Fruit fly (Drosophila melanogaster): ENCODE measurements around the gene CG33493.

CG33493 gene

dm6 chr3L:10734561-10734960 is 41.6 kb upstream of the CG33493 start (continued):
- no peak for TF ChIP-seq grn (GFP tag; optimal IDR thresholded peaks at IDR 0.05)
- TF ChIP-seq HLH54F (GFP tag; optimal IDR thresholded peaks at IDR 0.05) = no peak
- no peak for TF ChIP-seq dan (GFP tag; IDR thresholded peaks at IDR 0.05)
- no peak for TF ChIP-seq wor (GFP tag; IDR thresholded peaks at IDR 0.05)
- no peak for TF ChIP-seq zen (tag; optimal IDR thresholded peaks at IDR 0.05)
- TF ChIP-seq crc (GFP tag; optimal IDR thresholded peaks at IDR 0.05) = no peak
- no peak for TF ChIP-seq CG31441 (GFP tag; IDR thresholded peaks at IDR 0.05)
- peak; percentile 38; the same call in 1 of the 2 replicates for TF ChIP-seq CG17328 (GFP tag; IDR thresholded peaks at IDR 0.05)
- no peak for TF ChIP-seq CG6854 (GFP tag; optimal IDR thresholded peaks at IDR 0.05)
- no peak for TF ChIP-seq nerfin-2 (GFP tag; IDR thresholded peaks at IDR 0.05; ENCODE audit: partially characterized antibody)
- no peak for TF ChIP-seq CG12942 (GFP tag; optimal IDR thresholded peaks at IDR 0.05)
- TF ChIP-seq CG5180 (GFP tag; optimal IDR thresholded peaks at IDR 0.05) = peak; percentile 33
- no peak for TF ChIP-seq Abd-B (GFP tag; optimal IDR thresholded peaks at IDR 0.05)
- peak; percentile 43 for TF ChIP-seq ATbp (GFP tag; optimal IDR thresholded peaks at IDR 0.05)
- TF ChIP-seq vvl (GFP tag; IDR thresholded peaks at IDR 0.05) = peak; percentile 16; the same call in 1 of the 2 replicates
- no peak for TF ChIP-seq Doc3 (GFP tag; IDR thresholded peaks at IDR 0.05; ENCODE audit: partially characterized antibody)
- TF ChIP-seq stc (GFP tag; IDR thresholded peaks at IDR 0.05) = no peak; the same call in 1 of the 2 replicates
- no peak for TF ChIP-seq al (GFP tag; IDR thresholded peaks at IDR 0.05)
- no peak for TF ChIP-seq CG5953 (GFP tag; IDR thresholded peaks at IDR 0.05)
- no peak for TF ChIP-seq cad (GFP tag; optimal IDR thresholded peaks at IDR 0.05)
- 0 out of 2 replicates have a peak, but pooled peaks have one; percentile 12 for TF ChIP-seq Ptx1 (GFP tag; IDR thresholded peaks at IDR 0.05)
- TF ChIP-seq Ets97D (GFP tag; optimal IDR thresholded peaks at IDR 0.05) = peak; percentile 88
- TF ChIP-seq CG11456 (GFP tag; IDR thresholded peaks at IDR 0.05) = peak; percentile 32; the same call in 1 of the 3 replicates
- TF ChIP-seq C15 (GFP tag; IDR thresholded peaks at IDR 0.05) = no peak
- TF ChIP-seq CG1529 (GFP tag; optimal IDR thresholded peaks at IDR 0.05) = no peak
- TF ChIP-seq tna (GFP tag; IDR thresholded peaks at IDR 0.05; ENCODE audit: partially characterized antibody) = no peak
- no peak for TF ChIP-seq odd (GFP tag; optimal IDR thresholded peaks at IDR 0.05)
- TF ChIP-seq pfk (GFP tag; optimal IDR thresholded peaks at IDR 0.05) = peak; percentile 27
- TF ChIP-seq Aef1 (GFP tag; IDR thresholded peaks at IDR 0.05) = no peak
- TF ChIP-seq gro (GFP tag; optimal IDR thresholded peaks at IDR 0.05) = no peak
- TF ChIP-seq tup (GFP tag; optimal IDR thresholded peaks at IDR 0.05) = no peak
- TF ChIP-seq fd102C (GFP tag; optimal IDR thresholded peaks at IDR 0.05) = no peak
- no peak for TF ChIP-seq CG11696 (GFP tag; IDR thresholded peaks at IDR 0.05)
- TF ChIP-seq CG42726 (GFP tag; IDR thresholded peaks at IDR 0.05; ENCODE audit: partially characterized antibody) = no peak
- TF ChIP-seq Hey (tag; optimal IDR thresholded peaks at IDR 0.05) = peak; percentile 57
- TF ChIP-seq tap (tag; optimal IDR thresholded peaks at IDR 0.05) = peak; percentile 9
- no peak for TF ChIP-seq CTCF (GFP tag; optimal IDR thresholded peaks at IDR 0.05)
- TF ChIP-seq Spps (tag; optimal IDR thresholded peaks at IDR 0.05) = peak; percentile 2
- no peak for TF ChIP-seq lola (GFP tag; optimal IDR thresholded peaks at IDR 0.05)
- TF ChIP-seq sim (GFP tag; IDR thresholded peaks at IDR 0.05) = no peak
- TF ChIP-seq CG11723 (GFP tag; optimal IDR thresholded peaks at IDR 0.05) = peak; percentile 7
- TF ChIP-seq CG7987 (GFP tag; optimal IDR thresholded peaks at IDR 0.05) = peak; percentile 65
- 0 out of 2 replicates have a peak, but pooled peaks have one; percentile 16 for TF ChIP-seq HLH3B (GFP tag; IDR thresholded peaks at IDR 0.05)
- no peak for TF ChIP-seq ind (GFP tag; optimal IDR thresholded peaks at IDR 0.05)
- TF ChIP-seq Blimp-1 (GFP tag; optimal IDR thresholded peaks at IDR 0.05) = no peak
- TF ChIP-seq Vsx1 (GFP tag; optimal IDR thresholded peaks at IDR 0.05) = no peak
- TF ChIP-seq NK7.1 (GFP tag; optimal IDR thresholded peaks at IDR 0.05) = no peak
- no peak for TF ChIP-seq bbx (GFP tag; IDR thresholded peaks at IDR 0.05; ENCODE audit: partially characterized antibody)
- no peak for TF ChIP-seq CG3065 (GFP tag; optimal IDR thresholded peaks at IDR 0.05)
- TF ChIP-seq CHES-1-like (GFP tag; optimal IDR thresholded peaks at IDR 0.05) = no peak
- TF ChIP-seq CG15696 (tag; optimal IDR thresholded peaks at IDR 0.05) = no peak
- TF ChIP-seq ftz-f1 (GFP tag; optimal IDR thresholded peaks at IDR 0.05) = no peak

All from whole organism, embryonic.